Worm (Caenorhabditis elegans) whole organism, early embryonic: ENCODE results near the gene T28C6.11.

Source experiments
- B0310.2 ChIP-seq: sonication (generic microtip); optimal IDR thresholded peaks from 2 replicates; lab custom pipeline; 2016; ENCODE audit warnings: mild to moderate bottlenecking, missing genetic modification characterization, missing compliant biosample characterization
- ama-1 ChIP-seq: fragments of 150-350 bp; optimal IDR thresholded peaks from 2 replicates; lab custom pipeline; 2014
- ceh-36 ChIP-seq: sonication (generic microtip); optimal IDR thresholded peaks from 2 replicates; lab custom pipeline; 2016; ENCODE audit warnings: missing genetic modification characterization, inconsistent platforms, missing compliant biosample characterization
- flt-1 ChIP-seq: fragments of 200-800 bp; sonication (Bioruptor generic); IDR thresholded peaks from 2 replicates; pipeline ENCODE4 v1.3.6; 2022; ENCODE audit warnings: missing genetic modification characterization, missing compliant biosample characterization
- hmbx-1 ChIP-seq: sonication (generic microtip); optimal IDR thresholded peaks from 2 replicates; lab custom pipeline; 2016; ENCODE audit warnings: mild to moderate bottlenecking, missing genetic modification characterization, missing compliant biosample characterization
- hnd-1 ChIP-seq: sonication (generic microtip); optimal IDR thresholded peaks from 2 replicates; lab custom pipeline; 2016; ENCODE audit warnings: missing genetic modification characterization, missing compliant biosample characterization
- pes-1 ChIP-seq: fragments of 200-800 bp; sonication (Bioruptor generic); IDR thresholded peaks from 2 replicates; pipeline ENCODE4 v1.3.6; 2022; ENCODE audit warnings: missing genetic modification reagents, missing genetic modification characterization, missing compliant biosample characterization
- scrt-1 ChIP-seq: fragments of 200-800 bp; sonication (Bioruptor generic); IDR thresholded peaks from 2 replicates; pipeline ENCODE4 v1.3.6; 2022; ENCODE audit warnings: missing genetic modification characterization, missing compliant biosample characterization
- tbx-37 ChIP-seq: fragments of 200-800 bp; sonication (Bioruptor generic); conservative IDR thresholded peaks from 2 replicates; pipeline ENCODE4 v1.3.6; 2022; ENCODE audit warnings: missing genetic modification reagents, missing genetic modification characterization, missing compliant biosample characterization

ce11 chrIV:8827500-8827899 lies 12.6 kb downstream of the T28C6.11 start, which contains the start of gene T28C6.7:
- TF ChIP-seq ama-1 (lab: Kevin White, UChicago) (no peak), flt-1 (no peak), tbx-37 (GFP tag; lab: Robert Waterston, UW) (no peak), pes-1 (GFP tag; lab: Robert Waterston, UW) (no peak), hnd-1 (tag; lab: Kevin White, UChicago) (no peak), hmbx-1 (tag; lab: Kevin White, UChicago) (no peak), ceh-36 (tag; lab: Kevin White, UChicago) (no peak), scrt-1 (GFP tag; lab: Robert Waterston, UW) (no peak), B0310.2 (no peak)
